Fruit fly (Drosophila melanogaster) whole organism, embryonic: ENCODE results near the gene kibra.

Experiments used
- Bgb ChIP-seq: fragments of 200-800 bp; sonication (Bioruptor generic); IDR thresholded peaks from 2 replicates; pipeline ENCODE4 v1.3.6; 2022; ENCODE audit warnings: missing biosample characterization, missing genetic modification characterization; ENCODE audit not compliant: partially characterized antibody
- CG10321 ChIP-seq: fragments of 200-800 bp; sonication (Bioruptor generic); IDR thresholded peaks from 2 replicates; pipeline ENCODE4 v1.3.6; 2022; ENCODE audit warnings: missing biosample characterization, missing genetic modification characterization
- CG10654 ChIP-seq: fragments of 200-800 bp; sonication (Bioruptor generic); optimal IDR thresholded peaks from 2 replicates; lab custom pipeline; 2016; ENCODE audit warnings: missing biosample characterization, missing genetic modification characterization
- CG10959 ChIP-seq: fragments of 200-800 bp; sonication (Bioruptor generic); IDR thresholded peaks from 2 replicates; pipeline ENCODE4 v1.3.6; 2022; ENCODE audit warnings: missing biosample characterization, missing genetic modification characterization
- CG11093 ChIP-seq: fragments of 200-800 bp; sonication (Bioruptor generic); IDR thresholded peaks from 3 replicates; pipeline ENCODE4 v1.3.6; 2022; ENCODE audit warnings: missing biosample characterization, missing genetic modification characterization
- CG11504 ChIP-seq: fragments of 200-800 bp; sonication (Bioruptor generic); optimal IDR thresholded peaks from 3 replicates; lab custom pipeline; 2019; ENCODE audit warnings: missing biosample characterization, mild to moderate bottlenecking, missing genetic modification characterization, moderate library complexity
- CG12155 ChIP-seq: fragments of 200-800 bp; sonication (Bioruptor generic); optimal IDR thresholded peaks from 3 replicates; lab custom pipeline; 2016; ENCODE audit warnings: missing biosample characterization, missing genetic modification characterization
- CG12391 ChIP-seq: fragments of 200-800 bp; sonication (Bioruptor generic); optimal IDR thresholded peaks from 3 replicates; lab custom pipeline; 2018; ENCODE audit warnings: missing biosample characterization, mild to moderate bottlenecking, missing genetic modification characterization, moderate library complexity
- CG12942 ChIP-seq: fragments of 200-800 bp; sonication (Bioruptor generic); optimal IDR thresholded peaks from 3 replicates; lab custom pipeline; 2016; ENCODE audit warnings: missing biosample characterization, missing genetic modification characterization
- CG14441 ChIP-seq: fragments of 200-800 bp; sonication (Bioruptor generic); IDR thresholded peaks from 2 replicates; pipeline ENCODE4 v1.3.6; 2022; ENCODE audit warnings: missing biosample characterization, missing genetic modification characterization
- CG14710 ChIP-seq: fragments of 200-800 bp; sonication (Bioruptor generic); optimal IDR thresholded peaks from 3 replicates; lab custom pipeline; 2019; ENCODE audit warnings: missing biosample characterization, mild to moderate bottlenecking, missing genetic modification characterization, moderate library complexity
- CG15514 ChIP-seq: fragments of 200-800 bp; sonication (Bioruptor generic); optimal IDR thresholded peaks from 3 replicates; lab custom pipeline; 2017; ENCODE audit warnings: missing biosample characterization, missing genetic modification characterization, mild to moderate bottlenecking, moderate library complexity, missing genetic modification reagents
- CG30020 ChIP-seq: fragments of 200-800 bp; optimal IDR thresholded peaks from 2 replicates; lab custom pipeline; 2019; ENCODE audit warnings: missing biosample characterization, mild to moderate bottlenecking, missing genetic modification characterization, moderate library complexity
- CG31441 ChIP-seq: fragments of 200-800 bp; sonication (Bioruptor generic); IDR thresholded peaks from 2 replicates; pipeline ENCODE4 v1.3.6; 2022; ENCODE audit warnings: missing biosample characterization, missing genetic modification characterization
- CG32532 ChIP-seq: fragments of 200-800 bp; sonication (Bioruptor generic); IDR thresholded peaks from 2 replicates; pipeline ENCODE4 v1.3.6; 2022; ENCODE audit warnings: missing biosample characterization, missing genetic modification characterization
- CG33213 ChIP-seq: fragments of 200-800 bp; sonication (Bioruptor generic); optimal IDR thresholded peaks from 3 replicates; lab custom pipeline; 2016; ENCODE audit warnings: missing biosample characterization, missing genetic modification characterization
- CG3407 ChIP-seq: fragments of 200-800 bp; sonication (Bioruptor generic); optimal IDR thresholded peaks from 2 replicates; lab custom pipeline; 2018; ENCODE audit warnings: missing biosample characterization, mild to moderate bottlenecking, missing genetic modification characterization
- CG34422 ChIP-seq: fragments of 200-800 bp; sonication (Bioruptor generic); IDR thresholded peaks from 3 replicates; pipeline ENCODE4 v1.3.6; 2022; ENCODE audit warnings: missing biosample characterization, missing genetic modification characterization
- CG3838 ChIP-seq: fragments of 200-800 bp; sonication (Bioruptor generic); optimal IDR thresholded peaks from 3 replicates; lab custom pipeline; 2016; ENCODE audit warnings: missing biosample characterization, missing genetic modification characterization
- CG42726 ChIP-seq: fragments of 200-800 bp; sonication (Bioruptor generic); IDR thresholded peaks from 2 replicates; pipeline ENCODE4 v1.3.6; 2022; ENCODE audit warnings: missing biosample characterization, missing genetic modification characterization; ENCODE audit not compliant: partially characterized antibody
- CG4730 ChIP-seq: fragments of 200-800 bp; sonication (Bioruptor generic); IDR thresholded peaks from 2 replicates; pipeline ENCODE4 v1.3.6; 2022; ENCODE audit warnings: missing biosample characterization, missing genetic modification characterization
- CG4854 ChIP-seq: fragments of 200-800 bp; sonication (Bioruptor generic); optimal IDR thresholded peaks from 2 replicates; lab custom pipeline; 2016; ENCODE audit warnings: missing biosample characterization, missing genetic modification characterization, inconsistent platforms
- CG6254 ChIP-seq: fragments of 200-800 bp; sonication (Bioruptor generic); optimal IDR thresholded peaks from 3 replicates; lab custom pipeline; 2017; ENCODE audit warnings: mild to moderate bottlenecking, missing biosample characterization, missing genetic modification reagents, missing genetic modification characterization
- CG7963 ChIP-seq: fragments of 200-800 bp; sonication (Bioruptor generic); IDR thresholded peaks from 3 replicates; pipeline ENCODE4 v1.3.6; 2022; ENCODE audit warnings: missing biosample characterization, missing genetic modification characterization; ENCODE audit not compliant: partially characterized antibody
- CG8388 ChIP-seq: fragments of 200-800 bp; sonication (Bioruptor generic); optimal IDR thresholded peaks from 2 replicates; lab custom pipeline; 2019; ENCODE audit warnings: missing biosample characterization, mild to moderate bottlenecking, missing genetic modification characterization, moderate library complexity
- Chrac-16 ChIP-seq: fragments of 200-800 bp; sonication (Bioruptor generic); optimal IDR thresholded peaks from 3 replicates; lab custom pipeline; 2016; ENCODE audit warnings: missing biosample characterization, missing genetic modification characterization
- CoRest ChIP-seq: fragments of 200-800 bp; sonication (Bioruptor generic); optimal IDR thresholded peaks from 3 replicates; lab custom pipeline; 2018; ENCODE audit warnings: missing biosample characterization, mild to moderate bottlenecking, missing genetic modification characterization, moderate library complexity
- D19A ChIP-seq: fragments of 200-800 bp; optimal IDR thresholded peaks from 3 replicates; lab custom pipeline; 2019; ENCODE audit warnings: missing biosample characterization, mild to moderate bottlenecking, missing genetic modification characterization, moderate library complexity
- Deaf1 ChIP-seq: fragments of 200-800 bp; optimal IDR thresholded peaks from 3 replicates; lab custom pipeline; 2019; ENCODE audit warnings: missing biosample characterization, mild to moderate bottlenecking, missing genetic modification characterization, moderate library complexity
- Doc3 ChIP-seq: fragments of 200-800 bp; sonication (Bioruptor generic); IDR thresholded peaks from 3 replicates; pipeline ENCODE4 v1.3.6; 2022; ENCODE audit warnings: missing biosample characterization, missing genetic modification characterization; ENCODE audit not compliant: partially characterized antibody
- Dref ChIP-seq: fragments of 200-800 bp; sonication (Bioruptor generic); IDR thresholded peaks from 2 replicates; pipeline ENCODE4 v1.3.6; 2022; ENCODE audit warnings: missing biosample characterization, missing genetic modification characterization
- E2f2 ChIP-seq: fragments of 200-800 bp; sonication (Bioruptor generic); IDR thresholded peaks from 2 replicates; pipeline ENCODE4 v1.3.6; 2022; ENCODE audit warnings: missing biosample characterization, missing genetic modification characterization
- Sox102F ChIP-seq: fragments of 200-800 bp; sonication (Bioruptor generic); optimal IDR thresholded peaks from 2 replicates; lab custom pipeline; 2018; ENCODE audit warnings: missing biosample characterization, mild to moderate bottlenecking, missing genetic modification characterization, moderate library complexity
- Ssrp ChIP-seq: fragments of 200-800 bp; sonication (Bioruptor generic); optimal IDR thresholded peaks from 2 replicates; lab custom pipeline; 2018; ENCODE audit warnings: missing biosample characterization, mild to moderate bottlenecking, missing genetic modification characterization, moderate library complexity
- ab ChIP-seq: fragments of 200-800 bp; sonication (Bioruptor generic); optimal IDR thresholded peaks from 2 replicates; lab custom pipeline; 2016; ENCODE audit warnings: missing biosample characterization, missing genetic modification characterization
- ato ChIP-seq: fragments of 200-800 bp; sonication (Bioruptor generic); IDR thresholded peaks from 2 replicates; pipeline ENCODE4 v1.3.6; 2022; ENCODE audit warnings: missing biosample characterization, missing genetic modification characterization; ENCODE audit not compliant: partially characterized antibody
- btn ChIP-seq: fragments of 200-800 bp; sonication (Bioruptor generic); optimal IDR thresholded peaks from 2 replicates; lab custom pipeline; 2016; ENCODE audit warnings: missing biosample characterization, missing genetic modification characterization
- cg ChIP-seq: fragments of 200-800 bp; sonication (Bioruptor generic); optimal IDR thresholded peaks from 3 replicates; lab custom pipeline; 2019; ENCODE audit warnings: missing biosample characterization, mild to moderate bottlenecking, missing genetic modification characterization, moderate library complexity
- danr ChIP-seq: fragments of 200-800 bp; sonication (Bioruptor generic); IDR thresholded peaks from 2 replicates; pipeline ENCODE4 v1.3.6; 2022; ENCODE audit warnings: missing biosample characterization, missing genetic modification characterization
- disco-r ChIP-seq: fragments of 200-800 bp; sonication (Bioruptor generic); optimal IDR thresholded peaks from 2 replicates; lab custom pipeline; 2016; ENCODE audit warnings: missing biosample characterization, missing genetic modification characterization
- gce ChIP-seq: fragments of 200-800 bp; sonication (Bioruptor generic); IDR thresholded peaks from 3 replicates; pipeline ENCODE4 v1.3.6; 2022; ENCODE audit warnings: missing biosample characterization, missing genetic modification characterization
- inv ChIP-seq: fragments of 200-800 bp; sonication (Bioruptor generic); IDR thresholded peaks from 2 replicates; pipeline ENCODE4 v1.3.6; 2022; ENCODE audit warnings: missing biosample characterization, missing genetic modification characterization; ENCODE audit not compliant: partially characterized antibody
- nmo ChIP-seq: fragments of 200-800 bp; sonication (Bioruptor generic); optimal IDR thresholded peaks from 2 replicates; lab custom pipeline; 2018; ENCODE audit warnings: missing biosample characterization, mild to moderate bottlenecking, missing genetic modification characterization, moderate library complexity
- pita ChIP-seq: fragments of 200-800 bp; sonication (Bioruptor generic); optimal IDR thresholded peaks from 2 replicates; lab custom pipeline; 2017; ENCODE audit warnings: missing biosample characterization, mild to moderate bottlenecking, missing genetic modification characterization
- pzg ChIP-seq: fragments of 200-800 bp; sonication (Bioruptor generic); optimal IDR thresholded peaks from 3 replicates; lab custom pipeline; 2018; ENCODE audit warnings: missing biosample characterization, mild to moderate bottlenecking, missing genetic modification characterization, moderate library complexity
- scrt ChIP-seq: fragments of 200-800 bp; sonication (Bioruptor generic); optimal IDR thresholded peaks from 2 replicates; lab custom pipeline; 2018; ENCODE audit warnings: missing biosample characterization, mild to moderate bottlenecking, missing genetic modification characterization, moderate library complexity
- ttk ChIP-seq: fragments of 200-800 bp; sonication (Bioruptor generic); IDR thresholded peaks from 2 replicates; pipeline ENCODE4 v2.1.2; 2022; ENCODE audit warnings: missing biosample characterization, missing genetic modification characterization
- zen ChIP-seq: fragments of 200-800 bp; sonication (Bioruptor generic); optimal IDR thresholded peaks from 3 replicates; lab custom pipeline; 2018; ENCODE audit warnings: missing biosample characterization, mild to moderate bottlenecking, missing genetic modification characterization, moderate library complexity

kibra gene

dm6 chr3R:14741192-14741915 lies 17.3 kb upstream of the kibra start, which contains the start of the genes eff and jvl (continued):
- TF ChIP-seq CG31441, result peak; percentile 19; the same call in 1 of the 2 replicates
- peak; percentile 49 for TF ChIP-seq CG14710 (tag; lab: Kevin White, UChicago)
- TF ChIP-seq Bgb (GFP tag; lab: Robert Waterston, UW), result peak; percentile 93
- TF ChIP-seq disco-r (GFP tag; lab: Kevin White, UChicago), result no peak
- peak; percentile 68; the same call in 1 of the 2 replicates for TF ChIP-seq CG42726 (GFP tag; lab: Robert Waterston, UW)
- TF ChIP-seq CG32532 (GFP tag; lab: Robert Waterston, UW), result peak; percentile 50; the same call in 1 of the 2 replicates
- no peak for TF ChIP-seq CG6254
- 0 out of 2 replicates have a peak, but pooled peaks have one; percentile 18 for TF ChIP-seq ttk (GFP tag; lab: Robert Waterston, UW)
- TF ChIP-seq CG14441 (GFP tag; lab: Robert Waterston, UW), result peak; percentile 35; the same call in 1 of the 2 replicates
- TF ChIP-seq pzg (GFP tag; lab: Kevin White, UChicago), result peak; percentile 62
- TF ChIP-seq Ssrp, result peak; percentile 27
- TF ChIP-seq CG4730 (GFP tag; lab: Robert Waterston, UW), result peak; percentile 29; the same call in 1 of the 2 replicates
- TF ChIP-seq inv (GFP tag; lab: Robert Waterston, UW), result peak; percentile 94
- peak; percentile 83 for TF ChIP-seq CG7963 (GFP tag; lab: Robert Waterston, UW)
- TF ChIP-seq D19A (tag; lab: Kevin White, UChicago), result no peak
- TF ChIP-seq E2f2, result peak; percentile 61; the same call in 1 of the 2 replicates
- no peak for TF ChIP-seq CG3838 (GFP tag; lab: Kevin White, UChicago)
- TF ChIP-seq cg (GFP tag; lab: Kevin White, UChicago), result no peak
- peak; percentile 88 for TF ChIP-seq ato
- peak; percentile 40 for TF ChIP-seq Sox102F
- TF ChIP-seq nmo (GFP tag; lab: Kevin White, UChicago), result peak; percentile 35
- TF ChIP-seq Chrac-16 (GFP tag; lab: Kevin White, UChicago), result peak; percentile 38
- peak; percentile 7 for TF ChIP-seq CG11504
- TF ChIP-seq ab (GFP tag; lab: Kevin White, UChicago), result no peak
- TF ChIP-seq CG12155 (GFP tag; lab: Kevin White, UChicago), result no peak
- TF ChIP-seq CG33213 (GFP tag; lab: Kevin White, UChicago), result peak; percentile 55
- peak; percentile 62 for TF ChIP-seq CG4854
- no peak; the same call in 1 of the 2 replicates for TF ChIP-seq danr (GFP tag; lab: Robert Waterston, UW)
- no peak for TF ChIP-seq CG10959
- no peak for TF ChIP-seq scrt
- TF ChIP-seq CG10321 (GFP tag; lab: Robert Waterston, UW), result peak; percentile 52; the same call in 1 of the 2 replicates
- TF ChIP-seq CG15514 (GFP tag; lab: Kevin White, UChicago), result peak; percentile 90
- peak; percentile 43 for TF ChIP-seq CoRest
- TF ChIP-seq CG10654 (GFP tag; lab: Kevin White, UChicago), result peak; percentile 7
- no peak for TF ChIP-seq gce (GFP tag; lab: Robert Waterston, UW)
- TF ChIP-seq pita (GFP tag; lab: Kevin White, UChicago), result no peak
- TF ChIP-seq Doc3 (GFP tag; lab: Robert Waterston, UW), result peak; percentile 99
- TF ChIP-seq Dref (GFP tag; lab: Robert Waterston, UW), result peak; percentile 73
- no peak for TF ChIP-seq CG11093 (GFP tag; lab: Robert Waterston, UW)
- TF ChIP-seq CG12391, result peak; percentile 70
- TF ChIP-seq Deaf1 (tag; lab: Kevin White, UChicago), result peak; percentile 9
- TF ChIP-seq btn, result no peak
- TF ChIP-seq CG3407 (GFP tag; lab: Kevin White, UChicago), result no peak
- peak; percentile 41 for TF ChIP-seq CG30020
- no peak for TF ChIP-seq zen (tag; lab: Kevin White, UChicago)
- TF ChIP-seq CG34422 (GFP tag; lab: Robert Waterston, UW), result peak; percentile 15; the same call in 1 of the 3 replicates
- TF ChIP-seq CG12942 (GFP tag; lab: Kevin White, UChicago), result peak; percentile 20
- TF ChIP-seq CG8388 (GFP tag; lab: Kevin White, UChicago), result peak; percentile 16
